Worm (Caenorhabditis elegans) whole organism, mixed stage, embryonic: ENCODE measurements around the gene brf-1.

Experiments
- bed-3 ChIP-seq: fragments of 200-800 bp; sonication (Bioruptor generic); optimal IDR thresholded peaks from 3 replicates; lab custom pipeline; 2018; ENCODE audit warnings: mild to moderate bottlenecking, missing genetic modification characterization, moderate library complexity, missing compliant biosample characterization
- blmp-1 ChIP-seq: fragments of 150-350 bp; optimal IDR thresholded peaks from 2 replicates; lab custom pipeline; 2014; ENCODE audit warnings: missing biosample characterization, missing genetic modification characterization
- ceh-39 ChIP-seq: fragments of 150-350 bp; optimal IDR thresholded peaks from 2 replicates; lab custom pipeline; 2014; ENCODE audit warnings: missing biosample characterization, missing genetic modification characterization
- ceh-83 ChIP-seq: fragments of 200-800 bp; sonication (Bioruptor generic); optimal IDR thresholded peaks from 2 replicates; lab custom pipeline; 2018; ENCODE audit warnings: mild to moderate bottlenecking, missing genetic modification characterization, missing compliant biosample characterization
- ces-1 ChIP-seq: fragments of 150-350 bp; optimal IDR thresholded peaks from 2 replicates; lab custom pipeline; 2014; ENCODE audit warnings: missing biosample characterization, missing genetic modification reagents, missing genetic modification characterization
- cnd-1 ChIP-seq: fragments of 200-800 bp; sonication (Bioruptor generic); optimal IDR thresholded peaks from 2 replicates; lab custom pipeline; 2018; ENCODE audit warnings: mild to moderate bottlenecking, missing genetic modification characterization, missing compliant biosample characterization
- drap-1 ChIP-seq: fragments of 200-800 bp; sonication (Bioruptor generic); optimal IDR thresholded peaks from 3 replicates; lab custom pipeline; 2018; ENCODE audit warnings: mild to moderate bottlenecking, missing genetic modification characterization, missing compliant biosample characterization
- elt-1 ChIP-seq: sonication (generic microtip); optimal IDR thresholded peaks from 2 replicates; lab custom pipeline; 2017; ENCODE audit warnings: missing genetic modification characterization, mild to moderate bottlenecking, missing compliant biosample characterization, antibody characterized with exemption, moderate library complexity, borderline replicate concordance; ENCODE audit not compliant: insufficient read depth
- elt-3 ChIP-seq: fragments of 150-350 bp; optimal IDR thresholded peaks from 2 replicates; lab custom pipeline; 2014; ENCODE audit warnings: missing biosample characterization, missing genetic modification characterization
- flh-1 ChIP-seq: fragments of 200-800 bp; sonication (Bioruptor generic); optimal IDR thresholded peaks from 2 replicates; lab custom pipeline; 2018; ENCODE audit warnings: mild to moderate bottlenecking, missing genetic modification characterization, moderate library complexity, missing compliant biosample characterization
- ham-2 ChIP-seq: fragments of 200-800 bp; sonication (Bioruptor generic); optimal IDR thresholded peaks from 2 replicates; lab custom pipeline; 2018; ENCODE audit warnings: mild to moderate bottlenecking, missing genetic modification characterization, missing compliant biosample characterization
- hlh-1 ChIP-seq: fragments of 150-350 bp; optimal IDR thresholded peaks from 2 replicates; lab custom pipeline; 2014; ENCODE audit warnings: missing biosample characterization, missing genetic modification reagents, missing genetic modification characterization
- lin-32 ChIP-seq: fragments of 200-800 bp; sonication (Bioruptor generic); optimal IDR thresholded peaks from 2 replicates; lab custom pipeline; 2018; ENCODE audit warnings: mild to moderate bottlenecking, missing genetic modification characterization, missing compliant biosample characterization
- lsy-2 ChIP-seq: fragments of 150-350 bp; optimal IDR thresholded peaks from 2 replicates; lab custom pipeline; 2014; ENCODE audit warnings: missing biosample characterization, missing genetic modification characterization
- mls-2 ChIP-seq: sonication (generic microtip); optimal IDR thresholded peaks from 2 replicates; lab custom pipeline; 2016; ENCODE audit warnings: mild to moderate bottlenecking, missing genetic modification characterization, moderate library complexity, missing compliant biosample characterization
- nhr-2 ChIP-seq: fragments of 150-350 bp; optimal IDR thresholded peaks from 2 replicates; lab custom pipeline; 2014; ENCODE audit warnings: missing biosample characterization, missing genetic modification characterization
- nhr-237 ChIP-seq: fragments of 150-350 bp; optimal IDR thresholded peaks from 2 replicates; lab custom pipeline; 2014; ENCODE audit warnings: missing biosample characterization, missing genetic modification characterization
- nhr-28 ChIP-seq: fragments of 150-350 bp; optimal IDR thresholded peaks from 2 replicates; lab custom pipeline; 2014; ENCODE audit warnings: missing biosample characterization, missing genetic modification characterization
- nhr-76 ChIP-seq: sonication (generic microtip); optimal IDR thresholded peaks from 2 replicates; lab custom pipeline; 2017; ENCODE audit warnings: missing biosample characterization, missing genetic modification characterization
- pha-4 ChIP-seq: fragments of 150-350 bp; optimal IDR thresholded peaks from 2 replicates; lab custom pipeline; 2018; ENCODE audit warnings: missing biosample characterization, missing genetic modification reagents, missing genetic modification characterization
- snpc-4 ChIP-seq: fragments of 150-350 bp; optimal IDR thresholded peaks from 2 replicates; lab custom pipeline; 2014; ENCODE audit warnings: missing biosample characterization, missing genetic modification characterization
- sptf-1 ChIP-seq: sonication (generic microtip); optimal IDR thresholded peaks from 2 replicates; lab custom pipeline; 2017; ENCODE audit warnings: mild to moderate bottlenecking, missing genetic modification characterization, moderate library complexity, missing compliant biosample characterization
- tbx-8 ChIP-seq: fragments of 200-800 bp; sonication (Bioruptor generic); optimal IDR thresholded peaks from 2 replicates; lab custom pipeline; 2018; ENCODE audit warnings: mild to moderate bottlenecking, missing genetic modification characterization, moderate library complexity, missing compliant biosample characterization
- unc-120 ChIP-seq: sonication (generic microtip); optimal IDR thresholded peaks from 2 replicates; lab custom pipeline; 2017; ENCODE audit warnings: missing genetic modification characterization, missing compliant biosample characterization; ENCODE audit not compliant: poor library complexity, severe bottlenecking
- unc-39 ChIP-seq: fragments of 150-350 bp; optimal IDR thresholded peaks from 2 replicates; lab custom pipeline; 2014; ENCODE audit warnings: missing biosample characterization, missing genetic modification characterization
- unc-62 ChIP-seq: fragments of 150-350 bp; optimal IDR thresholded peaks from 2 replicates; lab custom pipeline; 2014; ENCODE audit warnings: missing biosample characterization, missing genetic modification reagents, missing genetic modification characterization
- ztf-11 ChIP-seq: fragments of 150-350 bp; optimal IDR thresholded peaks from 2 replicates; lab custom pipeline; 2014; ENCODE audit warnings: missing biosample characterization, missing genetic modification characterization

The brf-1 gene

DNA sequence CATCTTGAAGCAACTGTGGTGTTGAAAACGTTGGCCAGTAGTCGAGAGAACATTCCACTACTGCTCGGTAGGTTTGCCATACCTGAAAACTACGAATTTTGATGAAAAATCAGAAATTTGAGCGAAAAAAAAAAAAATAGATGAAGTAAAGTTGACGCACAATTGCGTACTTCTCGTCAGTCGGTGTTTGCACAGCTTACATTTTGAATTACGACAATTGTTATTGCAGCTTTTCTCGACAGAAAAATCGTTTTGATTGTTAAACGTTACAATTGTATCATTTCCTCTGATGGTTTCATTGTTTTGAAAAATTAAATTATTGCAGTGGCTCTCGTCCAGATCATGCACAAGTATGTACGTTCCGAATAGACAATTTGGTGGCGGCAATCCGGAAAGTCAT is 4.4 kb downstream of the brf-1 start, which contains the start of the genes F45E12.5 and cnep-1:
Gene F45E12.5 (minus strand): TSS at position 93 of the 400 bp plus-strand sequence.
Gene cnep-1 (plus strand): TSS at position 326 of the 400 bp plus-strand sequence.
- no peak for TF ChIP-seq mls-2 (tag; lab: Kevin White, UChicago)
- TF ChIP-seq ham-2 = no peak
- no peak for TF ChIP-seq elt-1 (tag; lab: Kevin White, UChicago)
- no peak for TF ChIP-seq ces-1
- TF ChIP-seq cnd-1 (tag; lab: Kevin White, UChicago) = no peak

DNA sequence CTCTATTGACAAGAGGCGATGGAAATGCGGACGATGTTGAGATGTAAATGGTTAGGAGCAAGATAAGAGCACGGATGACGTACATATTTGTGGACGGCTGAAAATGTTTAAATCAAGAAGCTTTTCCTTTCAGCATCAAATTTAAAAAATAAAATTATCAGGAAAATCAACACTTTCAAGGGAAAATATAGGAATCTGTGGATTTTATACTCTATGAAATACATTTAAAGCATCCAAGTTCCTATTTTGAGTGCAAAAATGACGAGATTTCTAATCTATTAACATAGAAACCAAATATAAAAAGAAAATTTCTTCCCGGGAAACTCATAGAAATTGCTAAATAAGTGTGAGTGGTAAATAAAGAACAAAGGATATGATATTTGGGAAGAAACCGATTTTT is 8.4 kb downstream of the brf-1 start, which contains the start of gene F45E12.6:
Gene F45E12.6 (minus strand): TSS at position 101 of the 400 bp plus-strand sequence.
- TF ChIP-seq unc-62 (GFP tag; lab: Kevin White, UChicago) (no peak), nhr-237 (tag; lab: Kevin White, UChicago) (no peak), snpc-4 (tag; lab: Kevin White, UChicago) (no peak), lsy-2 (tag; lab: Kevin White, UChicago) (no peak), pha-4 (no peak), unc-120 (no peak), nhr-76 (tag; lab: Kevin White, UChicago) (no peak), hlh-1 (tag; lab: Kevin White, UChicago) (no peak), sptf-1 (tag; lab: Kevin White, UChicago) (no peak), ceh-83 (GFP tag; lab: Kevin White, UChicago) (no peak)
- TF ChIP-seq, all 35 proteins: peak for 0

DNA sequence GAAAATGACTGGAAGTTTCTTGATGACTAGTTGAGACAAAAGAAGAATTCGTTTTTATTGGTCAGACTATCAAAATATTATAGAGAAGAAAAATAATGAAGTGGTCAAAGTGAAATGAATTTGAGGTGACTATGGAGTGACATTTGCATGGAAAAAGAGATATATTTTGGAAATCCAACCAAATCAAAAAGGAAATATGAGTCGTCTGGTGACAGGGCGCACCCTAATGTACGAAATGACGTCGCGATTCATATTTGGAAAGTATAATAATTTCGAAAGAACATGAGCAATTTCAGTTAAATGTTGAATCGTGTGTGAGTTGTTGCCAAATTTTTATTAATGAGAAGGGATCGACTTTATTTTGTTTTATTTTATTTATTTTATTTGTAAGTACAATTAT is 11.8 kb downstream of the brf-1 start, which contains the start of gene F21D12.2:
Gene F21D12.2 (plus strand): TSS at position 301 of the 400 bp plus-strand sequence.
- TF ChIP-seq sptf-1 (tag; lab: Kevin White, UChicago) (no peak), ztf-11 (no peak), drap-1 (GFP tag; lab: Kevin White, UChicago) (no peak), bed-3 (no peak), lin-32 (no peak), nhr-76 (tag; lab: Kevin White, UChicago) (no peak), unc-39 (tag; lab: Kevin White, UChicago) (no peak), nhr-2 (tag; lab: Kevin White, UChicago) (no peak), tbx-8 (GFP tag; lab: Kevin White, UChicago) (no peak)

DNA sequence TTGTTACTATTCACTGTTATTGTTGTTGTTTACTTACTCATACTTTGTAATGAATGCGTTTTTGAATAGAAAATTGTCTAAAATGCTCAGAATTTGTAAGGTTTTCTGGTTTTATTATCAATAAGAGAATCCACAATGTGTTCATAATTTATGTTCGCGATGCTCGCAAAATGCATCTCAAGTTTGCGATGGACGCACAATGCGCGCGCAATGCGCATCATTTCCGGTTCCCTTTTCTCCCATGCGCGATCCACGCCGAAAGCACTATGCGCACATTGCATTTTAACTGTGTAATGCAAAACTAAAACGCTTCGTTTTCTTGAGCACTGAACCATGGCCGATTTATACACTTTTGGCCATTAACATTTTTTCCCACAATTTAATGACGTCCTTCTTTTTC is 13.8 kb downstream of the brf-1 start:
- TF ChIP-seq tbx-8 (GFP tag; lab: Kevin White, UChicago) (no peak), unc-39 (tag; lab: Kevin White, UChicago) (no peak), mls-2 (tag; lab: Kevin White, UChicago) (no peak), sptf-1 (tag; lab: Kevin White, UChicago) (no peak), drap-1 (GFP tag; lab: Kevin White, UChicago) (no peak), elt-3 (tag; lab: Kevin White, UChicago) (no peak)

DNA sequence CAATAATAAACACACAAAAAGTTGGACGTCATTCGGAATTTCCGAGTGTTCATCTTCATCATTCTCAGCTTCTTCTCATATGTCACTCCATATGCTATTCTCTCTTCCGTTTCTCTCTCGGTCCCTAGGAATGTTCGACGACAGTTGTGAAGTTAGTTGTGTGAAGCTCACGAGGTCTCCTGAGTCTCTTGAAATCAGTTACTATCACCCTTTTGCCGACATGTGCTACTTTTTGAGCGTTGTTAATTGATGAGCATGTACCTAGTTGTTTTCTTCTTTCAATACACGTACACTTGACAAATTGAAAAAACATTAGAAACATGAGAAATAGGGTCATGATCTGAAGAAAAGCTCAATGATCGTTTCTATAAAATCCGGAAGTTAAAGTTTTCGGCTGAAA is 17.7 kb downstream of the brf-1 start:
- TF ChIP-seq ceh-83 (GFP tag; lab: Kevin White, UChicago) (no peak), hlh-1 (tag; lab: Kevin White, UChicago) (peak; percentile 70), drap-1 (GFP tag; lab: Kevin White, UChicago) (no peak), unc-120 (peak; percentile 24)

DNA sequence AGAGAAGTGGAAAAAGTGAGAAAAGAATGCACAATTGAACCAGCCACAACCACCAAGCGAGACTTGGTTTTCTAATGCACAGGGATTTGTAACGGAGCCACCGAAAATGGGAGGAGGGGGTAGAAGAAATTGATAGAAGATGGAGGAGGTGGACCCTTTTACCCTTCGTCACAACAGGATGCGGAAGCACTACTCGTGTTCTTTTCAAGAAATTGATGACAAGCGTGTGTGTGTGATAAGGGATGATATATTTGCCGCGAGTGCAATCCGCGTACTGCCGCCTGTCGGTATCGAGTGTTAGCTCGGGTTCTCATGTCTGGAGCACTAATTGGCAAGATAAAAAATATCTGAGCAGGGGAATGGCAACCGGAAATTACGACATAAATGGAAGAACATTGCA is 18.3 kb downstream of the brf-1 start, which contains the start of gene F21D12.3:
Gene F21D12.3 (minus strand): TSS at position 101 of the 400 bp plus-strand sequence.
- TF ChIP-seq nhr-28 (tag; lab: Kevin White, UChicago) = no peak
- TF ChIP-seq, all 35 proteins: peak for 0

DNA sequence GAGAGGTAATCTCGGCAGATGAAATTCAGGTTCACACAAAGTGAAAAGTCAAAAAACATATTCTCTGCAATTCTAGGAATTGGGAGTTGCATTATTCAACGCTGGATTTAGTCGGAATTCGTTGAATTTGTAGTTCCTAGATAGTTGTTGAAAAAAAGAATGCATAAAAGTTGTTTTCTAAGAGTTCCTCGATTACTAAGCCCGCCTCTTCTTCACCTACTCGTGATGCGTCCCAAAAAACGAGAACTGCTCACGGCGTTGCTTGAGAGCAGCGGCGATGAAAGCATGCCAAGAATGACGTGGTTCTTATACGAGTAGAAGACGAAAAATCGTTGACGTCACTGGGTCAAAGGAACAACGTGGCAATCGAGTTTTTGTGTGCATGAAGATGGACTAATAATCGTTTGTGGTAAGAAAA is 19.4 kb downstream of the brf-1 start:
- TF ChIP-seq flh-1 (GFP tag; lab: Kevin White, UChicago) = no peak
- TF ChIP-seq sptf-1 (tag; lab: Kevin White, UChicago) = no peak
- TF ChIP-seq nhr-2 (tag; lab: Kevin White, UChicago) = no peak
- TF ChIP-seq ceh-39 (tag; lab: Kevin White, UChicago) = no peak
- TF ChIP-seq lsy-2 (tag; lab: Kevin White, UChicago) = no peak
- no peak for TF ChIP-seq blmp-1 (tag; lab: Kevin White, UChicago)
- no peak for TF ChIP-seq unc-39 (tag; lab: Kevin White, UChicago)
- TF ChIP-seq bed-3 = no peak
- TF ChIP-seq unc-62 (GFP tag; lab: Kevin White, UChicago) = no peak
- no peak for TF ChIP-seq tbx-8 (GFP tag; lab: Kevin White, UChicago)
- no peak for TF ChIP-seq nhr-76 (tag; lab: Kevin White, UChicago)
- no peak for TF ChIP-seq cnd-1 (tag; lab: Kevin White, UChicago)
